Fruit fly (Drosophila melanogaster) ovary, adult (tissue): ENCODE data around the gene Lcp65Ab1.
"Not testable (repeated sequence)": the region's sequence is repeated elsewhere in the genome, so short reads cannot be mapped to it uniquely, and the experiment has no call there.

ENCODE experiments used
- CG17801 ChIP-seq: fragments of 200-800 bp; optimal IDR thresholded peaks from 2 replicates; lab custom pipeline; 2019; ENCODE audit warnings: missing biosample characterization, mild to moderate bottlenecking, missing genetic modification characterization, moderate library complexity; ENCODE audit not compliant: partially characterized antibody

Gene Lcp65Ab1

DNA sequence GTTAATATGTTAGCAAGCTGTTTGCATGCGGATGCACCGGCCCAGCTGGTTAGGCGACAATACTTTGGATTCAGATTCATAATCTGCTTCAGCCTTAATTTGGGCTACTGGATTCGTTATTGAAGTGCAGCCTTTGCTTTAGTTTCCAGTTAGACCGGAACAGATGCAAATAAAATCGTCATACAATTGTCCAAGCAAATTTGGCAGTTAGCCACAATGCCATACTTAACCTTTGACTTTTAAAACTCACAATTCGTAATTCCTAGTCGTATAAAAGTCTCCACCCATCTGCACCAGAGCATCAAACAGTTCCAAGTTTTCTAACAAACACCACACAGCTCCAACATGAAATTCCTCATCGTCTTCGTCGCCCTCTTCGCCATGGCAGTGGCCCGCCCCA lies at the start of gene Lcp65Ab1:
Gene Lcp65Ab1 (plus strand): TSS at position 301 of the 400 bp plus-strand sequence.
- TF ChIP-seq CG17801 (GFP tag; lab: Kevin White, UChicago): not testable (repeated sequence)

DNA sequence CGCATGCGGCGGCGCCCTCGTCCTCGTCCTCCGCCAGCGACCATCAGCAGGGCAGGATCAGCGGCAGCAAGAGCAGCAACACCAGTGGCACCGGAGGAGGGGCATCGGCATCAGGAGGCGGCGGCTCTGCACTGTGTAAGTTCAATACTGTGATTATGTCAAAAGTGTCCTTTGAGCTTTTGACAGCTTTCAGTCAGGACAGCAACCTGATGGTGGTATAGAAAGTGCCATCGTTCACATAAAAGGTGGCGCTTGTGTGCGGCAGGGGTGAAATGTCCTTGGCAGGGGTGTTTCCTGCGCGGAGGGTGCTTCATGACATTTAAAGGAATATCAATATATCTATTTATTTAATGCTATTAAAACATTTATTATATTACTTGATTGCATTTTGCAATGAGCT lies 45.7 kb upstream of the Lcp65Ab1 start:
- no peak for TF ChIP-seq CG17801 (GFP tag; lab: Kevin White, UChicago)

dm6 chr3L:6104551-6104950 lies 44.8 kb upstream of the Lcp65Ab1 start:
- no peak for TF ChIP-seq CG17801 (GFP tag; lab: Kevin White, UChicago)

DNA sequence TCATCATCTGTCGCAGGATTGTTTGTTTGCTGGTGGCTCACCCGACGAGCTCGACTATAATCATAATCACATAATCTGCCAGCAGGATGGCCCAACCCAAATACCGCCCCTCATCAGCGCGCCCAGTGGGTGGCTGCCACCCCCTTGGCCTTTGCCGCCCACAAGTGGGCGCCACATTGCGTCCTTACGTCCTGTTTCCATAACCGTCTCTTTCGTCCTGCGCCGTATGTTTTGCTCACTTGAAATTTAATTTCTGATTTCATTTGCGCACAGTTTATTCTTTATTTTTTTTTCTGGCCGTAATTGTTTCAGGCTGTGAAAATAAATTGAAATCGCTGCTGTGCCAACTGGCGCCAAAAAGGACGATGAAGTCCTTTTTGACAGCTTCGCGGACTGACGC lies 43.9 kb upstream of the Lcp65Ab1 start:
- TF ChIP-seq CG17801 (GFP tag; lab: Kevin White, UChicago): no peak

dm6 chr3L:6106717-6107116 lies 42.6 kb upstream of the Lcp65Ab1 start:
- no peak for TF ChIP-seq CG17801 (GFP tag; lab: Kevin White, UChicago)

DNA sequence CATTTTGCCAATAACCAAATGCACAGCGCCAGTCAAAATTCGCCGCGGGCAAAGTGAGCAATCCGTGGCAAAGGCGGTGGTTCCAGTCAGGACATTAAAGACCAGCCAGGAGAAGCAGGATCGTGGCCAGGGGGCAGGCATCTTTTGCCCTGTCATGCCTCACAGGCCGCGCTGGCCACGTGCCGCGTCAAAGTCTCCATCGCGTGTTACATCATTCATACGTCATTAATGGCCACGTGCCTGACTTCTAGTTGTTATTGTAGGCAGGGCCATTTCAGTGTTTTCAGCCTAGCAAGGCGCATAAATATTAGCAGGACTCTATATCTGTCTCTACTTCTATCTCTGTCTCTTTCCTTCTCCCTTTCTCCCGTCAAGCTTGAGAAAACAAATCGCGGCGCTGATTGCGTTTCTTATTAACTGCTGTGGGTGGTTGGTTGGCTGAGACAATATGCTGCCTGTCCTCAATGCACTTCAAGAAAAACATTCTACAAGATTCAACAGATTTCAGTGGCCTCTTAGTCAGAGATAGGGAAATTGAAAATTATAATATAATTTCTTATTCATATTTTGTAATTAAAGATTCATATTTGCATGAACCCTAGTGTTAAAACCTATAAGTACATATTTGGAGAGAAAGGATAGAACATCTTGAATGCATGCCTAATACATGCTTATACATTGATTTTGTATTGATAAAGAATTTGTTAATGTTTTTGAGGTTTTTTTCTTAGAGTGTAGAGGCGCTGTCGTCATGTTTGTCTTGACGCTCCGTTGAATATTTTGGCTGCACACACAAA lies 40.9 kb upstream of the Lcp65Ab1 start:
- no peak for TF ChIP-seq CG17801 (GFP tag; lab: Kevin White, UChicago)

dm6 chr3L:6110673-6111449 lies 38.5 kb upstream of the Lcp65Ab1 start:
- TF ChIP-seq CG17801 (GFP tag; lab: Kevin White, UChicago): no peak

- no peak for TF ChIP-seq CG17801 (GFP tag; lab: Kevin White, UChicago)
Observed at dm6 chr3L:6111458-6111857, 37.9 kb upstream of the Lcp65Ab1 start.

dm6 chr3L:6115505-6115904 lies 33.8 kb upstream of the Lcp65Ab1 start:
- no peak for TF ChIP-seq CG17801 (GFP tag; lab: Kevin White, UChicago)

DNA sequence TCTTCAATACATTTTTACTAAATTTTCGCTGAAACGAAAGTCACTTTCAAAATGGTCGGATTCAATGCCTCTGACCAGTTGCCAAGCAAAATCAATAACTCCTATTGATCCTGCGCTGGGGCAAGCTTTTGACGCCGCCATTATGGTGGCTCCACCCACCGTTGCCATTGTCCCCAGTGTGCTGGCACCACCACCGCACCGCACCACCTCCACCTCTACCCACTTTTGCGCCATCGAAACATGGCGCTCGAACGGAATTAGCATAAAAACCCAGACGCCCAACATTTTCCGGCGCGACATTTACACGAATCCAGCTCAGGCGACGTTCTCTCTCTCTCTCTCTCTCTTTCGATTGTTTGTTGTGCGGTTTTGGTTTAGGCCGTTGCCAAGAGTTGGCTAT lies 32.5 kb upstream of the Lcp65Ab1 start:
- no peak for TF ChIP-seq CG17801 (GFP tag; lab: Kevin White, UChicago)

DNA sequence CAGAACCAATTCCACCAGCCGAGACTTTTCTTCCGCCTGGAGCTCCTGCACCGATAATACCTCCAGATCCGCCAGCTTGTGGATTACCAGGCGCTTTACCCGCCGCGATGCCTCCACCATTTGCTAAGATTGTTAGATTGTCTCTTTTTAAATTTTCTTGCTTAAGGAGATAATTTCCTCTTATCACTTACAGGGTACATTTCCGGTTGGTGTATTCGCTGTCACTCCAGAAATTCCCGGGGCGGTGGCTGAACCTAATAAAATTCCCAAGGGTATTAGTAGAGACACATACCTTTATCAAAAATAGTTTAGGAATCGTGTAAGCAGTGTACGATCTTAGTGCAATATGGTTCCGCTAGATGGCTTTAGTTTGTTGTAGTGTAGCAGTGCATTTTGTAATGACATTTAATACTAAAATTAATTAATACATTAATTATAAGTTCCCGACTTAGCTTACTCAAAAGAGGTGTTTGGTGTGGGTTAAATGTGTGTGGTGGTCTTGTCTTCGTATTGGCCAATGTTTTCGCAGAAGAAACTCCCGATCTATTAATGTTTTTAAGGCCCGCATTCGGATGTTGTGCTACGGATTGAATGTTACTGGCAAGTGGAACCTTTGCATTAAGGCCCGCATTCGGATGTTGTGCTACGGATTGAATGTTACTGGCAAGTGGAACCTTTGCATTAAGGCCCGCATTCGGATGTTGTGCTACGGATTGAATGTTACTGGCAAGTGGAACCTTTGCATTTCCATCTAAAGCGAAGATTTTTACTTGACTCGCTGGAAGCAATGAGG lies 24.5 kb upstream of the Lcp65Ab1 start:
- TF ChIP-seq CG17801 (GFP tag; lab: Kevin White, UChicago): no peak

DNA sequence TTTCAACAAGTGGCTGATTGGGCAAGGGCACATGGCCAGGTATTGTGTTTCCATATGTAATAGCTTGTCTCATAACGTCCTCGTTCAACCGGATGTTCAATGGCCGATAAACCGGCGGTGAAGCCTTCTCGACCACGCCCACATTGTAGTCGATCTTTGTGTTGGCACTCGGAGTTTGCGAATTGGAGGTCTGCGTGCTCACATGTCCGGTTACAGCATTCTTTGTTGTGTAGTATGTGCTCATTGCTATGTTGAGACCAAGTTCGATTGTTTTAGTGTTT lies 24.0 kb upstream of the Lcp65Ab1 start:
- no peak for TF ChIP-seq CG17801 (GFP tag; lab: Kevin White, UChicago)

DNA sequence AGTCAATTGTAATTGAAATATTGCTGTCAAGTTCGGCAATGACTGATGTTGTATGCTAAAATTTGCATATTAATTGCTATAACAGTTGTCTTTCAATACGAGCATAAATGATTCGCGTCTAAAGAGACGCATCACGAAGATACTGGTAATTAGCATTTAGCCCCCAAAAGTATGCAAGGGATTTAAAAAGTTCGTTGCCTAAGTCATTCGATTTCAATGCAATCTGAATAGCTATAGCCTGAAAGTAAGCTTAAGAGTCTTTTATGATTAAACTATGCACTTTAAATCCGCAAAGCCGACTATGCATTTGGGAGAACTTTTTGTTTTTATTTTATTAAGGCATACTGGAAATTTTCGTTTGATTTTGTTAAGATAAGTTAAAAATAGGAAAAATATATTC lies 19.8 kb upstream of the Lcp65Ab1 start:
- TF ChIP-seq CG17801 (GFP tag; lab: Kevin White, UChicago): no peak

DNA sequence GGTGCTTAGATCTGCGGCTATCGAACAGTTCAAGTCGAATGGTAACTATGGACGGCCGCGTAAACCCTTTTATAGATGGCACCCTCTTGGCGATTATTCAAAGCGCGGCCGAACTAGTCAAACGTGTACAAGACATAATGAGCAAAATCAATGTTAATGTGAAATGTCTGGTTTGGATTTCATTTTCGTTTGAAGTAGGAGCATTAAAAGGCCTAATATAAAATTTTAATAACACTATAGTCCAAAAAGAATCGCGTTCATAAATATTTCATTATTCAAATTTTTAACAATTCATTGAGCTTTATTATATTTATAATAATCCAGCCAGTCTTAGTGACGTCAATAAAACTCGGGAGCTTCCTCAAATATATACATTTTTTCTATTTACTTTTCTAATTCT lies 18.4 kb upstream of the Lcp65Ab1 start, which contains the start of gene Lcp65Ag3:
Gene Lcp65Ag3 (minus strand): TSS at position 46 of the 400 bp plus-strand sequence.
- TF ChIP-seq CG17801 (GFP tag; lab: Kevin White, UChicago): no peak

DNA sequence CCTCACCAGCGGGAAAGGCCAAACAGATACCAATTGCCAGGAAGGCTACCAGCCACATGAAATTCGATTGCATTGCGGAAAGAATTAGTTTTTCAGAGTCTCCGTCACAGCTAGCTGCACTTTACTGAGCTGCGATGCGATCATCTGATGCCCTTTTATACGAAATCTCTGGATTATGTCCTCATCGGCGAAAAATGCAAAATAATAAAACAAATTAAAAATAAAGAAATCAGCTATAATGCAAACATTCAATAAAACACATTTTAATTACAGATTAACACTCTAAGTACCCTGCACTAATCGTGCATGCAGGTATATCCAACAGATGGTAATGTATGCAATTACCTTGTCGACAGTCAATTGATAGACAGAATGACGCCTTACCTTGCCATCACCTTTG lies 17.3 kb upstream of the Lcp65Ab1 start, which contains the start of gene Cpr65Au:
Gene Cpr65Au (minus strand): TSS at position 101 of the 400 bp plus-strand sequence.
- no peak for TF ChIP-seq CG17801 (GFP tag; lab: Kevin White, UChicago)
